Worm (Caenorhabditis elegans): ENCODE measurements around the gene srj-52.

The srj-52 gene

ce11 chrV:723895-724352 lies 28.1 kb upstream of the srj-52 start, which contains the start of gene fbxb-72 (continued):
- no peak for TF ChIP-seq let-607 (tag; optimal IDR thresholded peaks at IDR 0.05)
- no peak for TF ChIP-seq F55B11.4 (tag; optimal IDR thresholded peaks at IDR 0.05; ENCODE audit: borderline replicate concordance, insufficient read depth)
- TF ChIP-seq rpc-1 (optimal IDR thresholded peaks at IDR 0.05) = no peak
- TF ChIP-seq rpc-1 (tag; optimal IDR thresholded peaks at IDR 0.05) = no peak
- TF ChIP-seq ztf-22 (GFP tag; optimal IDR thresholded peaks at IDR 0.05) = peak; percentile 65
- TF ChIP-seq nfya-2 (GFP tag; IDR thresholded peaks at IDR 0.05) = no peak
- TF ChIP-seq C06A6.2 (GFP tag; conservative IDR thresholded peaks at IDR 0.05) = peak; percentile 71; the same call in 1 of the 2 replicates
- TF ChIP-seq nhr-80 (tag; optimal IDR thresholded peaks at IDR 0.05) = peak; percentile 39
- TF ChIP-seq T07F8.4 (tag; optimal IDR thresholded peaks at IDR 0.05) = no peak
- no peak for TF ChIP-seq xnd-1 (tag; optimal IDR thresholded peaks at IDR 0.05)
- no peak for TF ChIP-seq die-1 (tag; optimal IDR thresholded peaks at IDR 0.05)
- peak; percentile 29 for TF ChIP-seq attf-5 (GFP tag; optimal IDR thresholded peaks at IDR 0.05)
- TF ChIP-seq snpc-1.1 (tag; optimal IDR thresholded peaks at IDR 0.05; ENCODE audit: insufficient read depth) = no peak
- peak; percentile 75 for TF ChIP-seq lin-40 (tag; optimal IDR thresholded peaks at IDR 0.05)
- no peak for TF ChIP-seq egl-18 (GFP tag; IDR thresholded peaks at IDR 0.05)
- no peak for TF ChIP-seq ceh-79 (tag; optimal IDR thresholded peaks at IDR 0.05)
- no peak for TF ChIP-seq dox-1 (GFP tag; IDR thresholded peaks at IDR 0.05)
- TF ChIP-seq cebp-2 (GFP tag; IDR thresholded peaks at IDR 0.05) = no peak
- TF ChIP-seq ztf-6 (GFP tag; IDR thresholded peaks at IDR 0.05) = no peak
- peak; percentile 58 for TF ChIP-seq lir-1 (GFP tag; conservative IDR thresholded peaks at IDR 0.05)
- peak; percentile 94 for TF ChIP-seq pha-4 (tag; optimal IDR thresholded peaks at IDR 0.05)
- no peak for TF ChIP-seq sdz-38 (tag; optimal IDR thresholded peaks at IDR 0.05)
- no peak for TF ChIP-seq hlh-26 (GFP tag; conservative IDR thresholded peaks at IDR 0.05)
- TF ChIP-seq lin-54 (GFP tag; optimal IDR thresholded peaks at IDR 0.05) = no peak
- TF ChIP-seq mcd-1 (GFP tag; IDR thresholded peaks at IDR 0.05) = peak; percentile 38; the same call in 1 of the 2 replicates
- TF ChIP-seq ceh-27 (GFP tag; optimal IDR thresholded peaks at IDR 0.05) = peak; percentile 22
- TF ChIP-seq hsf-1 (GFP tag; IDR thresholded peaks at IDR 0.05) = peak; percentile 23; the same call in 1 of the 2 replicates
- no peak for TF ChIP-seq madf-6 (GFP tag; IDR thresholded peaks at IDR 0.05)
- TF ChIP-seq Y67H2A.10 (GFP tag; conservative IDR thresholded peaks at IDR 0.05) = no peak
- TF ChIP-seq aptf-3 (GFP tag; IDR thresholded peaks at IDR 0.05) = no peak
- peak; percentile 85 for TF ChIP-seq Y79H2A.3 (GFP tag; conservative IDR thresholded peaks at IDR 0.05)

DNA sequence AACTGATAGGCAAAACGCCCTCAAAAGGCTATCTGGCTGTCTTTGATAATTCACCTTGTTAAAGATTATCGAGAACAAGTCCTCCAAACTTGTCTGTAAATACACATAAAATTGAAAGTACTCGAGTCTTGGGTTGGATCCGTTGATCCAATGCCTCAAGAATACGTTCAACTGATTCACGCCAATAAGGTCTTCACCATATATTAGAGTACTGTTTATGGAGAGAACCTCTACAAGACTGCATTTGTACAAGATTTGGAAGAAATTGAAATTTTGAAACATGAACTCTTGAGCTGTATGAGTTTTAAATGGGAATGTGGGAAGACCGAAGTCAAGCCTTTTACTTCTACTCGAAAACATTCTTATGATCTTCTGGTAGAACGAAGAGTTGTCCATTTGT lies 27.1 kb upstream of the srj-52 start:
- TF ChIP-seq F37B4.10 (GFP tag; IDR thresholded peaks at IDR 0.05) (no peak), snpc-1.3 (tag; optimal IDR thresholded peaks at IDR 0.05; ENCODE audit: insufficient read depth) (no peak), ztf-6 (GFP tag; IDR thresholded peaks at IDR 0.05) (no peak), egl-44 (GFP tag; IDR thresholded peaks at IDR 0.05) (no peak)

DNA sequence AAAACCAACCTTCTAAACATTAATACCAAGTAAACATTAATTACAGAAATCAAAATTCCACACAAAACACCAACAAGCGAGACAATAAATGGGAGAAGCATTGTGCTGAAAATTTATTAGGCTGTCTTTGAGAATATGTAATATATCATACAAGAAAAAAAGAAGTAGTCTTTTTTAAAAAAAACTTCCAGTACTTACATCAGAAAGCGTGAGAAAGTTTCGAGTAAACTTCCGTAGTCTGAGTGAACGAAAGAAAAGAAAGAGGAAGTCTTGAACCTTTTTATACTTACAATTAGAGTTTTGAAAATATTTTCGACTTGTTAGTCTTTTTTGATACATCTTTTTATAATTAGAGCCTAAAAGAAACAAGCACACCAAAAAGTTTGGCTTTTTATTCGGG lies 23.9 kb upstream of the srj-52 start, which contains the start of gene srbc-40:
Gene srbc-40 (minus strand): TSS at position 101 of the 400 bp plus-strand sequence.
- TF ChIP-seq let-607 (tag; optimal IDR thresholded peaks at IDR 0.05) (no peak), attf-5 (GFP tag; optimal IDR thresholded peaks at IDR 0.05) (no peak), atf-7 (tag; optimal IDR thresholded peaks at IDR 0.05) (no peak), gei-17 (GFP tag; optimal IDR thresholded peaks at IDR 0.05) (no peak), lsy-27 (tag; optimal IDR thresholded peaks at IDR 0.05; ENCODE audit: borderline replicate concordance, insufficient read depth) (no peak), lag-1 (GFP tag; IDR thresholded peaks at IDR 0.05) (no peak), C06A6.2 (GFP tag; conservative IDR thresholded peaks at IDR 0.05) (no peak), F10E7.11 (tag; optimal IDR thresholded peaks at IDR 0.05) (no peak), hmg-1.2 (GFP tag; IDR thresholded peaks at IDR 0.05) (no peak), lin-54 (GFP tag; optimal IDR thresholded peaks at IDR 0.05) (no peak), efl-1 (GFP tag; optimal IDR thresholded peaks at IDR 0.05) (no peak), lin-40 (tag; optimal IDR thresholded peaks at IDR 0.05) (no peak), Y53G8AR.9 (GFP tag; conservative IDR thresholded peaks at IDR 0.05) (no peak), Y53F4B.3 (GFP tag; IDR thresholded peaks at IDR 0.05) (no peak)

Measured in whole organism, young adult.